Worm (Caenorhabditis elegans) whole organism, mixed stage, embryonic: ENCODE measurements around the gene plpp-1.1.

Experiments used
- elt-3 ChIP-seq: fragments of 150-350 bp; optimal IDR thresholded peaks from 2 replicates; lab custom pipeline; 2014; ENCODE audit warnings: missing biosample characterization, missing genetic modification characterization
- hlh-1 ChIP-seq: fragments of 150-350 bp; optimal IDR thresholded peaks from 2 replicates; lab custom pipeline; 2014; ENCODE audit warnings: missing biosample characterization, missing genetic modification reagents, missing genetic modification characterization
- nhr-76 ChIP-seq: sonication (generic microtip); optimal IDR thresholded peaks from 2 replicates; lab custom pipeline; 2017; ENCODE audit warnings: missing biosample characterization, missing genetic modification characterization
- unc-62 ChIP-seq: fragments of 150-350 bp; optimal IDR thresholded peaks from 2 replicates; lab custom pipeline; 2014; ENCODE audit warnings: missing biosample characterization, missing genetic modification reagents, missing genetic modification characterization
- ztf-11 ChIP-seq: fragments of 150-350 bp; optimal IDR thresholded peaks from 2 replicates; lab custom pipeline; 2014; ENCODE audit warnings: missing biosample characterization, missing genetic modification characterization

- no peak for TF ChIP-seq elt-3
- no peak for TF ChIP-seq hlh-1
- TF ChIP-seq ztf-11 (tag; lab: Kevin White, UChicago): no peak
- TF ChIP-seq unc-62 (GFP tag; lab: Kevin White, UChicago): no peak
- TF ChIP-seq nhr-76 (tag; lab: Kevin White, UChicago): no peak
These were observed 4.0 kb upstream of the plpp-1.1 start for ce11 chrII:3931825-3932224.
